Worm (Caenorhabditis elegans) whole organism, L4 larva: Measurements from ENCODE around the gene cra-1.

Source experiments
- F49E8.2 ChIP-seq: sonication (generic microtip); optimal IDR thresholded peaks from 2 replicates; lab custom pipeline; 2016; ENCODE audit warnings: missing compliant biosample characterization, mild to moderate bottlenecking, missing genetic modification characterization, borderline replicate concordance
- T20F7.1 ChIP-seq: fragments of 200-800 bp; sonication (Bioruptor generic); optimal IDR thresholded peaks from 2 replicates; lab custom pipeline; 2018; ENCODE audit warnings: mild to moderate bottlenecking, missing genetic modification characterization, missing compliant biosample characterization
- T26A8.4 ChIP-seq: fragments of 200-800 bp; sonication (Bioruptor generic); IDR thresholded peaks from 2 replicates; pipeline ENCODE4 v1.3.6; 2022; ENCODE audit warnings: missing genetic modification characterization, missing compliant biosample characterization
- Y105C5A.15 ChIP-seq: fragments of 200-800 bp; sonication (Bioruptor generic); IDR thresholded peaks from 2 replicates; pipeline ENCODE4 v1.3.6; 2022; ENCODE audit warnings: missing genetic modification characterization, missing compliant biosample characterization
- Y75B8A.6 ChIP-seq: fragments of 200-800 bp; sonication (Bioruptor generic); IDR thresholded peaks from 2 replicates; pipeline ENCODE4 v1.3.6; 2022; ENCODE audit warnings: missing genetic modification reagents, missing genetic modification characterization, missing compliant biosample characterization
- ZK337.2 ChIP-seq: fragments of 200-800 bp; sonication (Bioruptor generic); IDR thresholded peaks from 2 replicates; pipeline ENCODE4 v1.3.6; 2022; ENCODE audit warnings: missing genetic modification reagents, missing genetic modification characterization, missing compliant biosample characterization
- aha-1 ChIP-seq: fragments of 150-350 bp; peaks from one replicate; lab custom pipeline; 2014; ENCODE audit warnings: missing biosample characterization, missing genetic modification characterization
- arid-1 ChIP-seq: fragments of 200-800 bp; sonication (Bioruptor generic); conservative IDR thresholded peaks from 2 replicates; pipeline ENCODE4 v1.3.6; 2022; ENCODE audit warnings: missing genetic modification reagents, missing genetic modification characterization, missing compliant biosample characterization
- ceh-20 ChIP-seq: fragments of 200-800 bp; sonication (Bioruptor generic); IDR thresholded peaks from 2 replicates; pipeline ENCODE4 v1.3.6; 2022; ENCODE audit warnings: missing genetic modification reagents, missing genetic modification characterization, missing compliant biosample characterization
- ceh-28 ChIP-seq: fragments of 150-350 bp; optimal IDR thresholded peaks from 2 replicates; lab custom pipeline; 2014; ENCODE audit warnings: missing biosample characterization, missing genetic modification reagents, missing genetic modification characterization
- ceh-44 ChIP-seq: fragments of 200-800 bp; sonication (Bioruptor generic); IDR thresholded peaks from 2 replicates; pipeline ENCODE4 v1.3.6; 2022; ENCODE audit warnings: missing genetic modification reagents, missing genetic modification characterization, missing compliant biosample characterization
- cey-2 ChIP-seq: sonication (generic microtip); optimal IDR thresholded peaks from 3 replicates; lab custom pipeline; 2017; ENCODE audit warnings: missing genetic modification characterization, mild to moderate bottlenecking, missing compliant biosample characterization, antibody characterized with exemption, borderline replicate concordance; ENCODE audit not compliant: insufficient read depth
- daf-12 ChIP-seq: fragments of 150-350 bp; optimal IDR thresholded peaks from 2 replicates; lab custom pipeline; 2014; ENCODE audit warnings: missing biosample characterization, missing genetic modification reagents, missing genetic modification characterization
- daf-16 ChIP-seq, 3 experiments: sonication (generic microtip); optimal IDR thresholded peaks; 2 replicates each; lab custom pipeline; 2016 to 2017; ENCODE audit warnings: missing genetic modification characterization in 3 of 3, missing genetic modification reagents in 3 of 3, mild to moderate bottlenecking in 2 of 3, missing compliant biosample characterization in 2 of 3, missing biosample characterization in 1 of 3, moderate library complexity in 1 of 3
- dmd-6 ChIP-seq: fragments of 200-800 bp; sonication (Bioruptor generic); IDR thresholded peaks from 2 replicates; pipeline ENCODE4 v1.3.6; 2022; ENCODE audit warnings: missing genetic modification reagents, missing genetic modification characterization, missing compliant biosample characterization
- dve-1 ChIP-seq: sonication (generic microtip); optimal IDR thresholded peaks from 2 replicates; lab custom pipeline; 2017; ENCODE audit warnings: antibody characterized with exemption, mild to moderate bottlenecking, missing genetic modification characterization, missing compliant biosample characterization; ENCODE audit not compliant: insufficient read depth
- egl-43 ChIP-seq: fragments of 200-800 bp; sonication (Bioruptor generic); IDR thresholded peaks from 2 replicates; pipeline ENCODE4 v1.3.6; 2022; ENCODE audit warnings: missing genetic modification reagents, missing genetic modification characterization, missing compliant biosample characterization
- hif-1 ChIP-seq, 2 experiments: sonication (generic microtip); optimal IDR thresholded peaks; 2 replicates each; lab custom pipeline; 2016 to 2017; ENCODE audit warnings: missing compliant biosample characterization in 2 of 2, missing genetic modification characterization in 2 of 2, missing genetic modification reagents in 2 of 2, missing genotype in 2 of 2, mild to moderate bottlenecking in 1 of 2
- hlh-11 ChIP-seq: fragments of 200-800 bp; sonication (Bioruptor generic); optimal IDR thresholded peaks from 2 replicates; lab custom pipeline; 2018; ENCODE audit warnings: mild to moderate bottlenecking, missing genetic modification characterization, missing compliant biosample characterization
- hlh-30 ChIP-seq: sonication (generic microtip); optimal IDR thresholded peaks from 2 replicates; lab custom pipeline; 2017; ENCODE audit warnings: antibody characterized with exemption, mild to moderate bottlenecking, missing genetic modification characterization, missing compliant biosample characterization; ENCODE audit not compliant: insufficient read depth
- hmg-1.1 ChIP-seq: fragments of 200-800 bp; sonication (Bioruptor generic); IDR thresholded peaks from 2 replicates; pipeline ENCODE4 v1.3.6; 2022; ENCODE audit warnings: missing genetic modification reagents, missing genetic modification characterization, missing compliant biosample characterization
- lim-7 ChIP-seq: fragments of 200-800 bp; sonication (Bioruptor generic); IDR thresholded peaks from 2 replicates; pipeline ENCODE4 v1.3.6; 2022; ENCODE audit warnings: missing genetic modification characterization, missing compliant biosample characterization
- lin-1 ChIP-seq: fragments of 200-800 bp; sonication (Bioruptor generic); IDR thresholded peaks from 2 replicates; pipeline ENCODE4 v1.3.6; 2022; ENCODE audit warnings: missing genetic modification reagents, missing genetic modification characterization, missing compliant biosample characterization
- lin-15B ChIP-seq: fragments of 150-350 bp; sonication (generic microtip); optimal IDR thresholded peaks from 3 replicates; lab custom pipeline; 2014; ENCODE audit warnings: missing biosample characterization, missing genetic modification characterization
- lin-29 ChIP-seq: fragments of 200-800 bp; sonication (Bioruptor generic); IDR thresholded peaks from 2 replicates; pipeline ENCODE4 v1.3.6; 2022; ENCODE audit warnings: missing genetic modification reagents, missing genetic modification characterization, missing compliant biosample characterization
- lir-3 ChIP-seq: sonication (generic microtip); optimal IDR thresholded peaks from 2 replicates; lab custom pipeline; 2016; ENCODE audit warnings: mild to moderate bottlenecking, missing genetic modification characterization, missing compliant biosample characterization
- lsy-2 ChIP-seq, 2 experiments: fragments of 150-350 bp in 1 of 2; sonication (generic microtip) in 1 of 2; optimal IDR thresholded peaks; 2 replicates each; lab custom pipeline; 2014 to 2017; ENCODE audit warnings: missing biosample characterization in 2 of 2, missing genetic modification characterization in 2 of 2
- mdl-1 ChIP-seq, 2 experiments: fragments of 150-350 bp in 1 of 2; sonication (generic microtip) in 1 of 2; optimal IDR thresholded peaks; 2 replicates each; lab custom pipeline; 2014 to 2017; ENCODE audit warnings: missing biosample characterization in 2 of 2, missing genetic modification characterization in 2 of 2
- mxl-2 ChIP-seq: fragments of 200-800 bp; sonication (Bioruptor generic); conservative IDR thresholded peaks from 2 replicates; pipeline ENCODE4 v1.3.6; 2022; ENCODE audit warnings: missing genetic modification reagents, missing genetic modification characterization, missing compliant biosample characterization
- nhr-111 ChIP-seq: fragments of 200-800 bp; sonication (Bioruptor generic); optimal IDR thresholded peaks from 2 replicates; lab custom pipeline; 2018; ENCODE audit warnings: mild to moderate bottlenecking, missing genetic modification characterization, missing compliant biosample characterization
- nhr-28 ChIP-seq: fragments of 150-350 bp; optimal IDR thresholded peaks from 2 replicates; lab custom pipeline; 2014; ENCODE audit warnings: missing biosample characterization, missing genetic modification characterization
- nhr-41 ChIP-seq: fragments of 200-800 bp; sonication (Bioruptor generic); IDR thresholded peaks from 2 replicates; pipeline ENCODE4 v1.3.6; 2022; ENCODE audit warnings: missing genetic modification reagents, missing genetic modification characterization, missing compliant biosample characterization
- nhr-42 ChIP-seq: fragments of 200-800 bp; sonication (Bioruptor generic); IDR thresholded peaks from 2 replicates; pipeline ENCODE4 v1.3.6; 2022; ENCODE audit warnings: missing genetic modification characterization, missing compliant biosample characterization
- nhr-48 ChIP-seq: sonication (generic microtip); optimal IDR thresholded peaks from 2 replicates; lab custom pipeline; 2016; ENCODE audit warnings: mild to moderate bottlenecking, missing genetic modification characterization, missing compliant biosample characterization
- nhr-6 ChIP-seq: fragments of 150-350 bp; optimal IDR thresholded peaks from 2 replicates; lab custom pipeline; 2014; ENCODE audit warnings: missing biosample characterization, missing genetic modification characterization
- nhr-76 ChIP-seq: fragments of 150-350 bp; optimal IDR thresholded peaks from 2 replicates; lab custom pipeline; 2014; ENCODE audit warnings: missing biosample characterization, missing genetic modification characterization
- php-3 ChIP-seq: fragments of 200-800 bp; sonication (Bioruptor generic); IDR thresholded peaks from 2 replicates; pipeline ENCODE4 v1.3.6; 2022; ENCODE audit warnings: missing genetic modification reagents, missing genetic modification characterization, missing compliant biosample characterization
- pqm-1 ChIP-seq: sonication (generic microtip); optimal IDR thresholded peaks from 2 replicates; lab custom pipeline; 2017; ENCODE audit warnings: missing biosample characterization, missing genetic modification characterization
- tag-97 ChIP-seq: fragments of 200-800 bp; sonication (Bioruptor generic); IDR thresholded peaks from 2 replicates; pipeline ENCODE4 v1.3.6; 2022; ENCODE audit warnings: missing genetic modification characterization, missing compliant biosample characterization
- tra-1 ChIP-seq: fragments of 200-800 bp; sonication (Bioruptor generic); IDR thresholded peaks from 2 replicates; pipeline ENCODE4 v1.3.6; 2022; ENCODE audit warnings: missing genetic modification reagents, missing genetic modification characterization, missing compliant biosample characterization
- unc-130 ChIP-seq: sonication (generic microtip); optimal IDR thresholded peaks from 2 replicates; lab custom pipeline; 2016; ENCODE audit warnings: missing genetic modification reagents, missing genetic modification characterization, missing compliant biosample characterization
- unc-39 ChIP-seq: sonication (generic microtip); optimal IDR thresholded peaks from 2 replicates; lab custom pipeline; 2017; ENCODE audit warnings: missing biosample characterization, missing genetic modification characterization
- unc-62 ChIP-seq, 3 experiments: fragments of 150-350 bp in 1 of 3; sonication (generic microtip); optimal IDR thresholded peaks in 2 of 3; peaks in 1 of 3; 1 replicate in 1 of 3; 2 replicates in 2 of 3; lab custom pipeline; 2014 to 2017; ENCODE audit warnings: missing biosample characterization in 3 of 3, missing genetic modification characterization in 3 of 3, missing genetic modification reagents in 3 of 3, missing genotype in 1 of 3
- vab-7 ChIP-seq: fragments of 200-800 bp; sonication (Bioruptor generic); IDR thresholded peaks from 2 replicates; pipeline ENCODE4 v1.3.6; 2022; ENCODE audit warnings: missing genetic modification reagents, missing genetic modification characterization, missing compliant biosample characterization
- zfp-3 ChIP-seq: fragments of 200-800 bp; sonication (Bioruptor generic); conservative IDR thresholded peaks from 2 replicates; pipeline ENCODE4 v1.3.6; 2022; ENCODE audit warnings: missing genetic modification reagents, missing genetic modification characterization, missing compliant biosample characterization
- zip-2 ChIP-seq: fragments of 150-350 bp; optimal IDR thresholded peaks from 2 replicates; lab custom pipeline; 2014; ENCODE audit warnings: missing biosample characterization, missing genetic modification characterization
- ztf-11 ChIP-seq: fragments of 150-350 bp; optimal IDR thresholded peaks from 2 replicates; lab custom pipeline; 2014; ENCODE audit warnings: missing biosample characterization, missing genetic modification characterization

Gene cra-1

DNA sequence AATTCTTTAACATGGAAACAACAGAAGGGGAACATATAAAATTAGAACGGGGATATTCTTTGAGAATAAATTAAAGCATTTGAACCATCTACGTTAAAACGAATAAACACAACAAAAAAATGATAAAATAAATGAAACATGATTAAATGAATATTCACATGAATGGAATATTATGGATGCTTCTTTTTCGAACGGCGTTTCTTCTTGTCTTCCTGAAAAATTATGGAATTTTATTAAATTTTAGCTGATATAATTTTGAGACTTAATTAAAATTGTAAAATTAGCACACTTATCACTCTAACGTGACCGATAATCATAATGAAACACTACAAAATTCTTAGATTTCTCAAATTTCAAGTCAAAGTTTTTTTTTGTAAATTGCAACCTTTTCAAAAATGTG is 31.3 kb upstream of the cra-1 start (continued):
- TF ChIP-seq unc-62 (GFP tag; optimal IDR thresholded peaks at IDR 0.05 in 1 of 2; lab: Kevin White, UChicago) (no peak), unc-62 (tag; optimal IDR thresholded peaks at IDR 0.05; lab: Kevin White, UChicago) (no peak), ceh-28 (no peak), tag-97 (GFP tag; lab: Robert Waterston, UW) (no peak), ceh-20 (GFP tag; lab: Robert Waterston, UW) (no peak), arid-1 (GFP tag; lab: Robert Waterston, UW) (peak; percentile 55; the same call in 1 of the 2 replicates), daf-16 (GFP tag; optimal IDR thresholded peaks at IDR 0.05; lab: Kevin White, UChicago) (peak in 1 of 2 experiments; percentile 51), daf-16 (tag; optimal IDR thresholded peaks at IDR 0.05; lab: Kevin White, UChicago) (no peak), hif-1 (tag; optimal IDR thresholded peaks at IDR 0.05; lab: Kevin White, UChicago) (no peak), ZK337.2 (GFP tag; lab: Robert Waterston, UW) (no peak), T20F7.1 (GFP tag; lab: Kevin White, UChicago) (peak; percentile 31), lsy-2 (tag; optimal IDR thresholded peaks at IDR 0.05; lab: Kevin White, UChicago) (no peak), dve-1 (tag; lab: Kevin White, UChicago) (no peak), pqm-1 (tag; lab: Kevin White, UChicago) (no peak), cey-2 (tag; lab: Kevin White, UChicago) (no peak), ceh-44 (no peak), aha-1 (peak; percentile 4), F49E8.2 (no peak), php-3 (peak; percentile 59), lin-15B (tag; lab: Kevin White, UChicago) (no peak), nhr-41 (GFP tag; lab: Robert Waterston, UW) (no peak), lin-1 (GFP tag; lab: Robert Waterston, UW) (no peak), lim-7 (GFP tag; lab: Robert Waterston, UW) (no peak), lir-3 (tag; lab: Kevin White, UChicago) (no peak), hlh-30 (tag; lab: Kevin White, UChicago) (no peak), nhr-42 (GFP tag; lab: Robert Waterston, UW) (no peak), T26A8.4 (GFP tag; lab: Robert Waterston, UW) (peak; percentile 55; the same call in 1 of the 2 replicates), hmg-1.1 (no peak), nhr-6 (tag; lab: Kevin White, UChicago) (no peak), zip-2 (tag; lab: Kevin White, UChicago) (peak; percentile 22), ztf-11 (tag; lab: Kevin White, UChicago) (no peak), unc-39 (tag; lab: Kevin White, UChicago) (no peak), daf-12 (tag; lab: Kevin White, UChicago) (no peak), Y105C5A.15 (GFP tag; lab: Robert Waterston, UW) (no peak), nhr-76 (tag; lab: Kevin White, UChicago) (no peak), vab-7 (GFP tag; lab: Robert Waterston, UW) (no peak)

DNA sequence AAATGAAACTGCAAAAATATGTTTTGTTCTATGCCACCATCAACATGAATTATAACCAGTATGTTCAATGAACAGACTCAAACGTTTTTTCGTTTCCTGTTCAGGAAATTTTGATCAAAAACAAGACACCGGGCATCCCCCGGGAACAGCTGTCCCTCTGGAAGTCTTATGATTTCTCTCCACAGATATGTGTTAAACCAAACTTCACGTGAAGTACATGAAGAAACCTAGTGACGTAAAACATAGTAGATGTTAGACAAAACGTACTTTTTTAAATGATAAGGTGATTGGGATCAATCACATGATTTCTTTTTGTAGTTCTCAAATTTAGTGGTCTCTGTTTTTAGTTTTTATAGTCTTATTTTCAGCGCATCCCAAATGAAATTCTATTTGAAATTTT is 29.3 kb upstream of the cra-1 start:
- peak in 1 of 2 experiments; percentile 52 for TF ChIP-seq mdl-1 (tag; optimal IDR thresholded peaks at IDR 0.05; lab: Kevin White, UChicago)
- TF ChIP-seq ceh-44, result no peak
- TF ChIP-seq hlh-11 (tag; lab: Kevin White, UChicago), result peak; percentile 81
- 0 out of 2 replicates have a peak, but pooled peaks have one; percentile 16 for TF ChIP-seq zfp-3 (GFP tag; lab: Robert Waterston, UW)
- TF ChIP-seq Y75B8A.6, result no peak
- TF ChIP-seq dmd-6 (GFP tag; lab: Robert Waterston, UW), result peak; percentile 74
- TF ChIP-seq T20F7.1 (GFP tag; lab: Kevin White, UChicago), result peak; percentile 51
- TF ChIP-seq lin-29 (GFP tag; lab: Robert Waterston, UW), result no peak
- peak in 1 of 2 experiments; percentile 44 for TF ChIP-seq lsy-2 (tag; optimal IDR thresholded peaks at IDR 0.05; lab: Kevin White, UChicago)
- TF ChIP-seq php-3, result 0 out of 2 replicates have a peak, but pooled peaks have one; percentile 38
- no peak for TF ChIP-seq egl-43 (GFP tag; lab: Robert Waterston, UW)
- TF ChIP-seq unc-130 (GFP tag; lab: Kevin White, UChicago), result no peak
- TF ChIP-seq nhr-111 (GFP tag; lab: Kevin White, UChicago), result no peak
- TF ChIP-seq tra-1 (GFP tag; lab: Robert Waterston, UW), result 0 out of 2 replicates have a peak, but pooled peaks have one; percentile 30
- peak; percentile 61 for TF ChIP-seq dve-1 (tag; lab: Kevin White, UChicago)
- peak in 1 of 2 experiments; percentile 72 for TF ChIP-seq unc-62 (GFP tag; optimal IDR thresholded peaks at IDR 0.05 in 1 of 2; lab: Kevin White, UChicago)
- no peak for TF ChIP-seq unc-62 (tag; optimal IDR thresholded peaks at IDR 0.05; lab: Kevin White, UChicago)
- peak; percentile 58; the same call in 1 of the 2 replicates for TF ChIP-seq ceh-20 (GFP tag; lab: Robert Waterston, UW)
- TF ChIP-seq daf-12 (tag; lab: Kevin White, UChicago), result no peak
- TF ChIP-seq nhr-48, result peak; percentile 47
- TF ChIP-seq mxl-2, result peak; percentile 60
- peak in 1 of 2 experiments; percentile 1 for TF ChIP-seq daf-16 (GFP tag; optimal IDR thresholded peaks at IDR 0.05; lab: Kevin White, UChicago)
- TF ChIP-seq daf-16 (tag; optimal IDR thresholded peaks at IDR 0.05; lab: Kevin White, UChicago), result peak; percentile 22
- peak; percentile 80 for TF ChIP-seq nhr-28 (tag; lab: Kevin White, UChicago)
